Worm (Caenorhabditis elegans) whole organism, midembryonic: Measurements from ENCODE around the gene K03A11.6.

ENCODE experiments used
- T22C8.4 ChIP-seq: fragments of 200-800 bp; sonication (Bioruptor generic); IDR thresholded peaks from 2 replicates; pipeline ENCODE4 v1.3.6; 2022; ENCODE audit warnings: missing genetic modification characterization, missing compliant biosample characterization
- flt-1 ChIP-seq: fragments of 200-800 bp; sonication (Bioruptor generic); IDR thresholded peaks from 2 replicates; pipeline ENCODE4 v1.3.6; 2022; ENCODE audit warnings: missing genetic modification characterization, missing compliant biosample characterization
- klf-2 ChIP-seq: fragments of 200-800 bp; sonication (Bioruptor generic); conservative IDR thresholded peaks from 2 replicates; pipeline ENCODE4 v1.3.6; 2022; ENCODE audit warnings: missing genetic modification reagents, missing genetic modification characterization, missing compliant biosample characterization
- med-1 ChIP-seq: sonication (generic microtip); optimal IDR thresholded peaks from 2 replicates; lab custom pipeline; 2017; ENCODE audit warnings: missing genetic modification characterization, mild to moderate bottlenecking, missing compliant biosample characterization, antibody characterized with exemption, missing genetic modification reagents; ENCODE audit not compliant: insufficient read depth
- tab-1 ChIP-seq: fragments of 200-800 bp; sonication (Bioruptor generic); IDR thresholded peaks from 2 replicates; pipeline ENCODE4 v1.3.6; 2022; ENCODE audit warnings: missing genetic modification characterization, missing compliant biosample characterization

- TF ChIP-seq tab-1 (GFP tag; lab: Robert Waterston, UW), result no peak
- TF ChIP-seq flt-1 (GFP tag; lab: Robert Waterston, UW), result no peak
- TF ChIP-seq T22C8.4 (GFP tag; lab: Robert Waterston, UW), result no peak
- no peak for TF ChIP-seq med-1 (GFP tag; lab: Kevin White, UChicago)
- TF ChIP-seq klf-2, result no peak
These were observed 49.3 kb upstream of the K03A11.6 start for ce11 chrX:13006328-13006727.
